Fruit fly (Drosophila melanogaster) whole organism, wandering third instar larva: Measurements from ENCODE around the gene CG2854.

Source experiments
- Abd-B ChIP-seq: fragments of >200 bp; optimal IDR thresholded peaks from 2 replicates; lab custom pipeline; 2017; ENCODE audit warnings: missing biosample characterization, missing genetic modification characterization
- CG32264 ChIP-seq: fragments of 200-800 bp; sonication (Bioruptor generic); optimal IDR thresholded peaks from 2 replicates; lab custom pipeline; 2016; ENCODE audit warnings: missing biosample characterization, missing genetic modification characterization
- CG9705 ChIP-seq: fragments of 200-800 bp; sonication (Bioruptor generic); optimal IDR thresholded peaks from 2 replicates; lab custom pipeline; 2018; ENCODE audit warnings: missing biosample characterization, mild to moderate bottlenecking, missing genetic modification characterization
- CrebA ChIP-seq: fragments of 200-800 bp; sonication (Bioruptor generic); optimal IDR thresholded peaks from 2 replicates; lab custom pipeline; 2016; ENCODE audit warnings: missing biosample characterization, mild to moderate bottlenecking, missing genetic modification characterization, borderline replicate concordance
- Dif ChIP-seq: fragments of 200-275, 200-300 bp; sonication (Bioruptor generic); optimal IDR thresholded peaks from 2 replicates; lab custom pipeline; 2018; ENCODE audit warnings: missing biosample characterization, missing genetic modification characterization; ENCODE audit not compliant: partially characterized antibody
- GATAd ChIP-seq: sonication (Bioruptor generic); optimal IDR thresholded peaks from 2 replicates; lab custom pipeline; 2016; ENCODE audit warnings: missing biosample characterization, missing genetic modification characterization
- HLH106 ChIP-seq: fragments of 200-800 bp; optimal IDR thresholded peaks from 3 replicates; lab custom pipeline; 2019; ENCODE audit warnings: missing biosample characterization, mild to moderate bottlenecking, missing genetic modification characterization, moderate library complexity
- Hnf4 ChIP-seq: fragments of 200-800 bp; sonication (Bioruptor generic); optimal IDR thresholded peaks from 2 replicates; lab custom pipeline; 2016; ENCODE audit warnings: missing biosample characterization, mild to moderate bottlenecking, missing genetic modification characterization
- Hr83 ChIP-seq: fragments of 200-300 bp; sonication (Bioruptor generic); optimal IDR thresholded peaks from 2 replicates; lab custom pipeline; 2016; ENCODE audit warnings: missing biosample characterization, mild to moderate bottlenecking, missing genetic modification characterization, moderate library complexity; ENCODE audit not compliant: poor library complexity, severe bottlenecking
- Jra ChIP-seq: sonication (Bioruptor generic); optimal IDR thresholded peaks from 2 replicates; lab custom pipeline; 2016; ENCODE audit warnings: missing biosample characterization, missing genetic modification characterization
- Mio ChIP-seq: sonication (Bioruptor generic); optimal IDR thresholded peaks from 2 replicates; lab custom pipeline; 2016; ENCODE audit warnings: missing biosample characterization, missing genetic modification characterization
- Myc ChIP-seq: fragments of >200 bp; optimal IDR thresholded peaks from 2 replicates; lab custom pipeline; 2017
- N ChIP-seq: fragments of >200 bp; optimal IDR thresholded peaks from 2 replicates; lab custom pipeline; 2018; ENCODE audit warnings: missing biosample characterization, missing external identifiers, missing genetic modification characterization
- OdsH ChIP-seq: fragments of 200-800 bp; sonication (Bioruptor generic); optimal IDR thresholded peaks from 2 replicates; lab custom pipeline; 2016; ENCODE audit warnings: missing biosample characterization, mild to moderate bottlenecking, missing genetic modification characterization
- Rel ChIP-seq, 2 experiments: fragments of 200-800 bp; sonication (Bioruptor generic) in 1 of 2; optimal IDR thresholded peaks; 2 replicates in 1 of 2; 3 replicates in 1 of 2; lab custom pipeline; 2016 to 2019; ENCODE audit warnings: mild to moderate bottlenecking in 2 of 2, missing biosample characterization in 2 of 2, missing genetic modification characterization in 2 of 2, moderate library complexity in 1 of 2
- Sp1 ChIP-seq: fragments of 200-800 bp; sonication (Bioruptor generic); optimal IDR thresholded peaks from 3 replicates; lab custom pipeline; 2019; ENCODE audit warnings: missing biosample characterization, mild to moderate bottlenecking, missing genetic modification characterization, moderate library complexity
- Vsx2 ChIP-seq: fragments of 200-300, 225-300 bp; sonication (Bioruptor generic); optimal IDR thresholded peaks from 2 replicates; lab custom pipeline; 2018; ENCODE audit warnings: missing biosample characterization, missing genetic modification characterization; ENCODE audit not compliant: partially characterized antibody
- br ChIP-seq: fragments of 200-800 bp; sonication (Bioruptor generic); optimal IDR thresholded peaks from 2 replicates; lab custom pipeline; 2016; ENCODE audit warnings: missing biosample characterization, missing genetic modification characterization
- brk ChIP-seq: fragments of 200-800 bp; sonication (Bioruptor generic); optimal IDR thresholded peaks from 2 replicates; lab custom pipeline; 2016; ENCODE audit warnings: missing biosample characterization, mild to moderate bottlenecking, missing genetic modification characterization
- dmrt93B ChIP-seq: fragments of 200-800 bp; sonication (Bioruptor generic); optimal IDR thresholded peaks from 2 replicates; lab custom pipeline; 2018; ENCODE audit warnings: missing biosample characterization, mild to moderate bottlenecking, missing genetic modification characterization
- ey ChIP-seq: fragments of 200-800 bp; sonication (Bioruptor generic); optimal IDR thresholded peaks from 2 replicates; lab custom pipeline; 2016; ENCODE audit warnings: missing biosample characterization, missing genetic modification characterization
- foxo ChIP-seq, 2 experiments: fragments of 200-800 bp; sonication (Bioruptor generic); optimal IDR thresholded peaks; 2 replicates in 1 of 2; 3 replicates in 1 of 2; lab custom pipeline; 2016 to 2017; ENCODE audit warnings: missing biosample characterization in 2 of 2, missing genetic modification characterization in 2 of 2
- fru ChIP-seq: fragments of 200-800 bp; sonication (Bioruptor generic); optimal IDR thresholded peaks from 3 replicates; lab custom pipeline; 2016; ENCODE audit warnings: missing biosample characterization, mild to moderate bottlenecking, missing genetic modification characterization
- h ChIP-seq: fragments of 200-800 bp; sonication (Bioruptor generic); optimal IDR thresholded peaks from 3 replicates; lab custom pipeline; 2016; ENCODE audit warnings: missing biosample characterization, mild to moderate bottlenecking, missing genetic modification characterization
- jim ChIP-seq: fragments of 175-275, 200-325 bp; sonication (Bioruptor generic); optimal IDR thresholded peaks from 2 replicates; lab custom pipeline; 2016; ENCODE audit warnings: missing biosample characterization, mild to moderate bottlenecking, missing genetic modification characterization
- lola ChIP-seq: fragments of >200 bp; optimal IDR thresholded peaks from 2 replicates; lab custom pipeline; 2017; ENCODE audit warnings: missing biosample characterization, missing genetic modification characterization
- pan ChIP-seq: fragments of >200 bp; optimal IDR thresholded peaks from 2 replicates; lab custom pipeline; 2017
- psq ChIP-seq: fragments of 200-800 bp; sonication (Bioruptor generic); optimal IDR thresholded peaks from 3 replicates; lab custom pipeline; 2017; ENCODE audit warnings: missing biosample characterization, mild to moderate bottlenecking, missing genetic modification characterization, moderate library complexity
- rgr ChIP-seq: fragments of 200-800 bp; sonication (Bioruptor generic); optimal IDR thresholded peaks from 3 replicates; lab custom pipeline; 2016; ENCODE audit warnings: missing biosample characterization, mild to moderate bottlenecking, missing genetic modification characterization
- sv ChIP-seq: fragments of 200-800 bp; sonication (Bioruptor generic); optimal IDR thresholded peaks from 3 replicates; lab custom pipeline; 2016; ENCODE audit warnings: missing biosample characterization, missing genetic modification characterization
- tai ChIP-seq: sonication (Bioruptor generic); optimal IDR thresholded peaks from 2 replicates; lab custom pipeline; 2016; ENCODE audit warnings: missing biosample characterization, missing genetic modification characterization
- usp ChIP-seq: fragments of >200 bp; optimal IDR thresholded peaks from 2 replicates; lab custom pipeline; 2017; ENCODE audit warnings: missing biosample characterization, missing genetic modification characterization
- woc ChIP-seq: sonication (Bioruptor generic); optimal IDR thresholded peaks from 2 replicates; lab custom pipeline; 2016; ENCODE audit warnings: missing biosample characterization, mild to moderate bottlenecking, missing genetic modification characterization

CG2854 gene

dm6 chrX:2318369-2318768 is 8.6 kb upstream of the CG2854 start:
- peak; percentile 52 for TF ChIP-seq dmrt93B (GFP tag; lab: Kevin White, UChicago)
- TF ChIP-seq pan (lab: Kevin White, UChicago): no peak
- TF ChIP-seq HLH106: peak; percentile 65
- TF ChIP-seq Hnf4: peak; percentile 41
- peak; percentile 63 for TF ChIP-seq br (GFP tag; lab: Kevin White, UChicago)
- TF ChIP-seq Abd-B (GFP tag; lab: Kevin White, UChicago): no peak
- no peak for TF ChIP-seq CG32264 (GFP tag; lab: Kevin White, UChicago)
- TF ChIP-seq rgr: peak; percentile 54
- TF ChIP-seq psq (GFP tag; lab: Kevin White, UChicago): peak; percentile 29
- TF ChIP-seq foxo (GFP tag; optimal IDR thresholded peaks at IDR 0.05; lab: Kevin White, UChicago): peak in 1 of 2 experiments; percentile 81
- TF ChIP-seq GATAd (GFP tag; lab: Kevin White, UChicago): no peak
- TF ChIP-seq sv (GFP tag; lab: Kevin White, UChicago): no peak
- no peak for TF ChIP-seq Dif (GFP tag; lab: Kevin White, UChicago)
- TF ChIP-seq Myc: no peak
- no peak for TF ChIP-seq tai (GFP tag; lab: Kevin White, UChicago)
- TF ChIP-seq fru (GFP tag; lab: Kevin White, UChicago): peak; percentile 79
- peak; percentile 58 for TF ChIP-seq woc (GFP tag; lab: Kevin White, UChicago)
- peak; percentile 36 for TF ChIP-seq OdsH
- no peak for TF ChIP-seq jim
- TF ChIP-seq h (GFP tag; lab: Kevin White, UChicago): peak; percentile 57
- peak; percentile 68 for TF ChIP-seq ey (GFP tag; lab: Kevin White, UChicago)
- TF ChIP-seq Mio: no peak
- no peak for TF ChIP-seq Vsx2 (GFP tag; lab: Kevin White, UChicago)
- TF ChIP-seq Sp1 (GFP tag; lab: Kevin White, UChicago): peak; percentile 26
- TF ChIP-seq usp (GFP tag; lab: Kevin White, UChicago): no peak

dm6 chrX:2319783-2320182 is 7.1 kb upstream of the CG2854 start:
- no peak for TF ChIP-seq GATAd (GFP tag; lab: Kevin White, UChicago)
- no peak for TF ChIP-seq rgr
- no peak for TF ChIP-seq Rel (GFP tag; optimal IDR thresholded peaks at IDR 0.05; lab: Kevin White, UChicago)
- no peak for TF ChIP-seq Rel (tag; optimal IDR thresholded peaks at IDR 0.05; lab: Kevin White, UChicago)
- TF ChIP-seq N (GFP tag; lab: Kevin White, UChicago): no peak
- TF ChIP-seq Hr83 (GFP tag; lab: Kevin White, UChicago): no peak
- no peak for TF ChIP-seq woc (GFP tag; lab: Kevin White, UChicago)
- TF ChIP-seq foxo (GFP tag; optimal IDR thresholded peaks at IDR 0.05; lab: Kevin White, UChicago): no peak
- TF ChIP-seq Abd-B (GFP tag; lab: Kevin White, UChicago): no peak
- no peak for TF ChIP-seq CG9705 (GFP tag; lab: Kevin White, UChicago)
- TF ChIP-seq, all 38 proteins: peak for 0

dm6 chrX:2320892-2321291 is 6.0 kb upstream of the CG2854 start:
- TF ChIP-seq woc (GFP tag; lab: Kevin White, UChicago): no peak
- no peak for TF ChIP-seq lola (GFP tag; lab: Kevin White, UChicago)
- TF ChIP-seq foxo (GFP tag; optimal IDR thresholded peaks at IDR 0.05; lab: Kevin White, UChicago): no peak
- TF ChIP-seq Abd-B (GFP tag; lab: Kevin White, UChicago): no peak
- no peak for TF ChIP-seq Sp1 (GFP tag; lab: Kevin White, UChicago)
- no peak for TF ChIP-seq usp (GFP tag; lab: Kevin White, UChicago)
- no peak for TF ChIP-seq sv (GFP tag; lab: Kevin White, UChicago)
- no peak for TF ChIP-seq CG9705 (GFP tag; lab: Kevin White, UChicago)
- no peak for TF ChIP-seq Mio
- no peak for TF ChIP-seq OdsH
- no peak for TF ChIP-seq Jra (GFP tag; lab: Kevin White, UChicago)
- no peak for TF ChIP-seq CG32264 (GFP tag; lab: Kevin White, UChicago)
- TF ChIP-seq ey (GFP tag; lab: Kevin White, UChicago): no peak
- no peak for TF ChIP-seq brk (GFP tag; lab: Kevin White, UChicago)
- no peak for TF ChIP-seq fru (GFP tag; lab: Kevin White, UChicago)
- TF ChIP-seq CrebA (GFP tag; lab: Kevin White, UChicago): no peak
